Fruit fly (Drosophila melanogaster) whole organism, wandering third instar larva: ENCODE measurements around the gene CG4598.

ENCODE experiments used
- Abd-B ChIP-seq: fragments of >200 bp; optimal IDR thresholded peaks from 2 replicates; lab custom pipeline; 2017; ENCODE audit warnings: missing biosample characterization, missing genetic modification characterization
- CG32264 ChIP-seq: fragments of 200-800 bp; sonication (Bioruptor generic); optimal IDR thresholded peaks from 2 replicates; lab custom pipeline; 2016; ENCODE audit warnings: missing biosample characterization, missing genetic modification characterization
- CG9705 ChIP-seq: fragments of 200-800 bp; sonication (Bioruptor generic); optimal IDR thresholded peaks from 2 replicates; lab custom pipeline; 2018; ENCODE audit warnings: missing biosample characterization, mild to moderate bottlenecking, missing genetic modification characterization
- CrebA ChIP-seq: fragments of 200-800 bp; sonication (Bioruptor generic); optimal IDR thresholded peaks from 2 replicates; lab custom pipeline; 2016; ENCODE audit warnings: missing biosample characterization, mild to moderate bottlenecking, missing genetic modification characterization, borderline replicate concordance
- Dfd ChIP-seq: fragments of >200 bp; optimal IDR thresholded peaks from 2 replicates; lab custom pipeline; 2017; ENCODE audit warnings: missing biosample characterization, missing genetic modification characterization
- Dif ChIP-seq: fragments of 200-275, 200-300 bp; sonication (Bioruptor generic); optimal IDR thresholded peaks from 2 replicates; lab custom pipeline; 2018; ENCODE audit warnings: missing biosample characterization, missing genetic modification characterization; ENCODE audit not compliant: partially characterized antibody
- GATAd ChIP-seq: sonication (Bioruptor generic); optimal IDR thresholded peaks from 2 replicates; lab custom pipeline; 2016; ENCODE audit warnings: missing biosample characterization, missing genetic modification characterization
- HLH106 ChIP-seq: fragments of 200-800 bp; optimal IDR thresholded peaks from 3 replicates; lab custom pipeline; 2019; ENCODE audit warnings: missing biosample characterization, mild to moderate bottlenecking, missing genetic modification characterization, moderate library complexity
- Hnf4 ChIP-seq: fragments of 200-800 bp; sonication (Bioruptor generic); optimal IDR thresholded peaks from 2 replicates; lab custom pipeline; 2016; ENCODE audit warnings: missing biosample characterization, mild to moderate bottlenecking, missing genetic modification characterization
- Hr78 ChIP-seq: fragments of >200 bp; optimal IDR thresholded peaks from 2 replicates; lab custom pipeline; 2017; ENCODE audit warnings: missing biosample characterization, missing genetic modification characterization
- Hr83 ChIP-seq: fragments of 200-300 bp; sonication (Bioruptor generic); optimal IDR thresholded peaks from 2 replicates; lab custom pipeline; 2016; ENCODE audit warnings: missing biosample characterization, mild to moderate bottlenecking, missing genetic modification characterization, moderate library complexity; ENCODE audit not compliant: poor library complexity, severe bottlenecking
- Jra ChIP-seq: sonication (Bioruptor generic); optimal IDR thresholded peaks from 2 replicates; lab custom pipeline; 2016; ENCODE audit warnings: missing biosample characterization, missing genetic modification characterization
- Mio ChIP-seq: sonication (Bioruptor generic); optimal IDR thresholded peaks from 2 replicates; lab custom pipeline; 2016; ENCODE audit warnings: missing biosample characterization, missing genetic modification characterization
- Myc ChIP-seq: fragments of >200 bp; optimal IDR thresholded peaks from 2 replicates; lab custom pipeline; 2017
- N ChIP-seq: fragments of >200 bp; optimal IDR thresholded peaks from 2 replicates; lab custom pipeline; 2018; ENCODE audit warnings: missing biosample characterization, missing external identifiers, missing genetic modification characterization
- OdsH ChIP-seq: fragments of 200-800 bp; sonication (Bioruptor generic); optimal IDR thresholded peaks from 2 replicates; lab custom pipeline; 2016; ENCODE audit warnings: missing biosample characterization, mild to moderate bottlenecking, missing genetic modification characterization
- Rel ChIP-seq, 2 experiments: fragments of 200-800 bp; sonication (Bioruptor generic) in 1 of 2; optimal IDR thresholded peaks; 2 replicates in 1 of 2; 3 replicates in 1 of 2; lab custom pipeline; 2016 to 2019; ENCODE audit warnings: mild to moderate bottlenecking in 2 of 2, missing biosample characterization in 2 of 2, missing genetic modification characterization in 2 of 2, moderate library complexity in 1 of 2
- Sp1 ChIP-seq: fragments of 200-800 bp; sonication (Bioruptor generic); optimal IDR thresholded peaks from 3 replicates; lab custom pipeline; 2019; ENCODE audit warnings: missing biosample characterization, mild to moderate bottlenecking, missing genetic modification characterization, moderate library complexity
- Vsx2 ChIP-seq: fragments of 200-300, 225-300 bp; sonication (Bioruptor generic); optimal IDR thresholded peaks from 2 replicates; lab custom pipeline; 2018; ENCODE audit warnings: missing biosample characterization, missing genetic modification characterization; ENCODE audit not compliant: partially characterized antibody
- br ChIP-seq: fragments of 200-800 bp; sonication (Bioruptor generic); optimal IDR thresholded peaks from 2 replicates; lab custom pipeline; 2016; ENCODE audit warnings: missing biosample characterization, missing genetic modification characterization
- brk ChIP-seq: fragments of 200-800 bp; sonication (Bioruptor generic); optimal IDR thresholded peaks from 2 replicates; lab custom pipeline; 2016; ENCODE audit warnings: missing biosample characterization, mild to moderate bottlenecking, missing genetic modification characterization
- dl ChIP-seq, 2 experiments: fragments of 175-275, 200-275 bp in 1 of 2; fragments of 200-275 bp in 1 of 2; sonication (Bioruptor generic); optimal IDR thresholded peaks; lab custom pipeline; 2018; ENCODE audit warnings: mild to moderate bottlenecking in 2 of 2, missing biosample characterization in 2 of 2, missing genetic modification characterization in 2 of 2, moderate library complexity in 2 of 2; ENCODE audit not compliant: partially characterized antibody in 2 of 2, insufficient read depth in 1 of 2
- dmrt93B ChIP-seq: fragments of 200-800 bp; sonication (Bioruptor generic); optimal IDR thresholded peaks from 2 replicates; lab custom pipeline; 2018; ENCODE audit warnings: missing biosample characterization, mild to moderate bottlenecking, missing genetic modification characterization
- dsf ChIP-seq: sonication (Bioruptor generic); optimal IDR thresholded peaks from 2 replicates; lab custom pipeline; 2016; ENCODE audit warnings: missing biosample characterization, missing genetic modification characterization, borderline replicate concordance
- ey ChIP-seq: fragments of 200-800 bp; sonication (Bioruptor generic); optimal IDR thresholded peaks from 2 replicates; lab custom pipeline; 2016; ENCODE audit warnings: missing biosample characterization, missing genetic modification characterization
- foxo ChIP-seq, 2 experiments: fragments of 200-800 bp; sonication (Bioruptor generic); optimal IDR thresholded peaks; 2 replicates in 1 of 2; 3 replicates in 1 of 2; lab custom pipeline; 2016 to 2017; ENCODE audit warnings: missing biosample characterization in 2 of 2, missing genetic modification characterization in 2 of 2
- fru ChIP-seq: fragments of 200-800 bp; sonication (Bioruptor generic); optimal IDR thresholded peaks from 3 replicates; lab custom pipeline; 2016; ENCODE audit warnings: missing biosample characterization, mild to moderate bottlenecking, missing genetic modification characterization
- h ChIP-seq: fragments of 200-800 bp; sonication (Bioruptor generic); optimal IDR thresholded peaks from 3 replicates; lab custom pipeline; 2016; ENCODE audit warnings: missing biosample characterization, mild to moderate bottlenecking, missing genetic modification characterization
- jim ChIP-seq: fragments of 175-275, 200-325 bp; sonication (Bioruptor generic); optimal IDR thresholded peaks from 2 replicates; lab custom pipeline; 2016; ENCODE audit warnings: missing biosample characterization, mild to moderate bottlenecking, missing genetic modification characterization
- lola ChIP-seq: fragments of >200 bp; optimal IDR thresholded peaks from 2 replicates; lab custom pipeline; 2017; ENCODE audit warnings: missing biosample characterization, missing genetic modification characterization
- pan ChIP-seq: fragments of >200 bp; optimal IDR thresholded peaks from 2 replicates; lab custom pipeline; 2017
- psq ChIP-seq: fragments of 200-800 bp; sonication (Bioruptor generic); optimal IDR thresholded peaks from 3 replicates; lab custom pipeline; 2017; ENCODE audit warnings: missing biosample characterization, mild to moderate bottlenecking, missing genetic modification characterization, moderate library complexity
- rgr ChIP-seq: fragments of 200-800 bp; sonication (Bioruptor generic); optimal IDR thresholded peaks from 3 replicates; lab custom pipeline; 2016; ENCODE audit warnings: missing biosample characterization, mild to moderate bottlenecking, missing genetic modification characterization
- sage ChIP-seq: fragments of 200-800 bp; sonication (Bioruptor generic); optimal IDR thresholded peaks from 2 replicates; lab custom pipeline; 2016; ENCODE audit warnings: missing biosample characterization, mild to moderate bottlenecking, missing genetic modification characterization
- sv ChIP-seq: fragments of 200-800 bp; sonication (Bioruptor generic); optimal IDR thresholded peaks from 3 replicates; lab custom pipeline; 2016; ENCODE audit warnings: missing biosample characterization, missing genetic modification characterization
- tai ChIP-seq: sonication (Bioruptor generic); optimal IDR thresholded peaks from 2 replicates; lab custom pipeline; 2016; ENCODE audit warnings: missing biosample characterization, missing genetic modification characterization
- usp ChIP-seq: fragments of >200 bp; optimal IDR thresholded peaks from 2 replicates; lab custom pipeline; 2017; ENCODE audit warnings: missing biosample characterization, missing genetic modification characterization
- woc ChIP-seq: sonication (Bioruptor generic); optimal IDR thresholded peaks from 2 replicates; lab custom pipeline; 2016; ENCODE audit warnings: missing biosample characterization, mild to moderate bottlenecking, missing genetic modification characterization

CG4598 gene

DNA sequence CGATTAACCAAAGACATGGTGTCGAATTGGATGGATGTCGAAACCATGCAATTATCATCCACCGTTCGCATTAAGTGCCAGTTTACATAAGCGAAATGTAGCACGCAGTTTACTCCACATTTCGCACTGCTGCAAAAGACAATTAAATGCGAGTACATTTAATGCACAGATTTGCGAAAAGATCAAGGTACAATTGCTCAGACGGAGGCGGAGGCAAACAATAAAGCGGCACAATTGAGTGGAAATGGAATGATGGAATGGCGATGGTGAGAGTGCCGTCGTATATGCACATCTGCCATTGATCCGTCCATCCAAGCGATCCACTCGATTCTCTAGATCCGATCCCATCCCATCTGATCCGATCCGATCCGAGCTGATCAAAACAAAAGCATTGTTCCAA is 26.7 kb downstream of the CG4598 start:
- TF ChIP-seq Hnf4 (GFP tag; lab: Kevin White, UChicago) = peak; percentile 39
- TF ChIP-seq woc (GFP tag; lab: Kevin White, UChicago) = no peak
- TF ChIP-seq Hr78 = no peak
- TF ChIP-seq, all 38 proteins: peak for 1

DNA sequence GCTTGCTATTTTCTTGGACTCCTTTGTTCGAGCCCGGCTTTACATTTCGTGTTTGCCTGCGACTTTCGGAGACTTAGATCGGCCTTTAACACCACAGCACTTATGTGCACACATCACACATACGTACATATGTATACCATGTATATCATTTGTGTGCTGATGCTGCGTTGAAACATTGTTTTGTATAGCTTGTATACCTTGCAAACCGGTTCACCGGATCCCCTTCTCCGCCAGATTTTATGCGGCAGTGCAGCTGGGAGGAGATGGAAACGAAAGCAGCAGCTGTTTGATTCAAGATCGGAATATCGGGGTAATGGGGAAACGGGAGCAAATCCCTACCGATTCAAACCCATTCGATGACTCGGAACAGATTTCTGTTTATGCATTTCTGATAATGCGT is 27.6 kb downstream of the CG4598 start:
- TF ChIP-seq Dif = peak; percentile 75
- TF ChIP-seq Vsx2 = peak; percentile 56
- TF ChIP-seq OdsH (GFP tag; lab: Kevin White, UChicago) = no peak
- TF ChIP-seq Hr83 (GFP tag; lab: Kevin White, UChicago) = peak; percentile 62
- no peak for TF ChIP-seq dl (GFP tag; optimal IDR thresholded peaks at IDR 0.05; lab: Kevin White, UChicago; ENCODE audit: insufficient read depth in 1 of 2, partially characterized antibody in 2 of 2)

DNA sequence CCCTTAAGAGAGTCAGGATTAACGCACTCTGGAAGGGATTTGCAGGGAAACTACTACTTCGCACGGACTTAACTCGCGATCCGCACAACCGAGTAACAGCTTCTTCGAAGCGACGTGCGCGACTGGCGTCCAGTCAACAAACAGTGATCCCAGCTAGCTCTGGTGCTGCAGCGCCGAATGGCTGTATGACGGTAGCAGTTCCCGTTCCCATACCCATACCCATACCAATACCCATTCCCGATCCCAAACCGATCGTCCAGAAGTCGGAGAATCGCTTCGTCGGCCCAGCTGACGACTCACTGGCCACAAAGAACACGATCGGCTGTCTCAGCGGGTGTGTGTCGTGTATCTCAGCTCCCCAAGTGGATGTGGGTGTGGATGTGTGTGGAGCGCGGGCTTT is 28.8 kb downstream of the CG4598 start, which contains the start of gene CG5853:
Gene CG5853 (minus strand): TSS at position 384 of the 400 bp plus-strand sequence.
- TF ChIP-seq CG32264 (GFP tag; lab: Kevin White, UChicago) (no peak), rgr (peak; percentile 59), Jra (peak; percentile 25), psq (GFP tag; lab: Kevin White, UChicago) (no peak), lola (no peak), CrebA (GFP tag; lab: Kevin White, UChicago) (no peak), sv (no peak), br (GFP tag; lab: Kevin White, UChicago) (peak; percentile 46), fru (GFP tag; lab: Kevin White, UChicago) (peak; percentile 52), usp (GFP tag; lab: Kevin White, UChicago) (no peak), Vsx2 (peak; percentile 47), CG9705 (GFP tag; lab: Kevin White, UChicago) (no peak), OdsH (GFP tag; lab: Kevin White, UChicago) (peak; percentile 13), dl (GFP tag; optimal IDR thresholded peaks at IDR 0.05; lab: Kevin White, UChicago; ENCODE audit: insufficient read depth in 1 of 2, partially characterized antibody in 2 of 2) (peak; percentile 52 to 64), brk (peak; percentile 1), Hr83 (GFP tag; lab: Kevin White, UChicago) (peak; percentile 94), Dfd (GFP tag; lab: Kevin White, UChicago) (no peak), pan (lab: Kevin White, UChicago) (no peak), Dif (peak; percentile 87), tai (GFP tag; lab: Kevin White, UChicago) (no peak), h (GFP tag; lab: Kevin White, UChicago) (peak; percentile 73), Hnf4 (GFP tag; lab: Kevin White, UChicago) (peak; percentile 76), jim (GFP tag; lab: Kevin White, UChicago) (peak; percentile 34), Myc (lab: Kevin White, UChicago) (no peak), N (no peak), foxo (GFP tag; optimal IDR thresholded peaks at IDR 0.05; lab: Kevin White, UChicago) (peak in 1 of 2 experiments; percentile 29), woc (GFP tag; lab: Kevin White, UChicago) (peak; percentile 17), HLH106 (tag; lab: Kevin White, UChicago) (no peak), Rel (GFP tag; optimal IDR thresholded peaks at IDR 0.05; lab: Kevin White, UChicago) (peak; percentile 76), Rel (tag; optimal IDR thresholded peaks at IDR 0.05; lab: Kevin White, UChicago) (peak; percentile 69), Mio (GFP tag; lab: Kevin White, UChicago) (no peak), dmrt93B (no peak), Hr78 (no peak), sage (GFP tag; lab: Kevin White, UChicago) (no peak), dsf (GFP tag; lab: Kevin White, UChicago) (no peak), Sp1 (GFP tag; lab: Kevin White, UChicago) (peak; percentile 36), ey (GFP tag; lab: Kevin White, UChicago) (peak; percentile 19), GATAd (no peak), Abd-B (no peak)
